Worm (Caenorhabditis elegans) whole organism, L4/young adult: ENCODE measurements around the gene ptr-5.

Source experiments
- W03F9.2 ChIP-seq: fragments of 150-350 bp; optimal IDR thresholded peaks from 2 replicates; lab custom pipeline; 2014; ENCODE audit warnings: missing biosample characterization, missing genetic modification characterization
- dao-5 ChIP-seq: sonication (generic microtip); optimal IDR thresholded peaks from 2 replicates; lab custom pipeline; 2016; ENCODE audit warnings: missing genotype, missing genetic modification characterization, moderate library complexity, missing compliant biosample characterization
- him-1 ChIP-seq: sonication (generic microtip); optimal IDR thresholded peaks from 2 replicates; lab custom pipeline; 2016; ENCODE audit warnings: missing genotype, missing genetic modification reagents, missing genetic modification characterization, missing compliant biosample characterization

ce11 chrX:17314948-17315347, 3.4 kb upstream of the ptr-5 start:
- TF ChIP-seq W03F9.2 (tag; lab: Kevin White, UChicago): no peak
- peak; percentile 64 for TF ChIP-seq him-1 (tag; lab: Kevin White, UChicago)
- no peak for TF ChIP-seq dao-5
